Worm (Caenorhabditis elegans) whole organism, late embryonic: ENCODE measurements around the gene F07F6.8.
A peak's percentile ranks its signal among the peaks of the same experiment; 100 is the strongest.

ENCODE experiments used
- hlh-8 ChIP-seq: sonication (generic microtip); optimal IDR thresholded peaks from 2 replicates; lab custom pipeline; 2016; ENCODE audit warnings: missing genotype, missing genetic modification characterization, missing compliant biosample characterization
- nfya-1 ChIP-seq: sonication (generic microtip); optimal IDR thresholded peaks from 2 replicates; lab custom pipeline; 2017; ENCODE audit warnings: missing genetic modification characterization, mild to moderate bottlenecking, missing compliant biosample characterization, antibody characterized with exemption, moderate library complexity
- tbx-7 ChIP-seq: sonication (generic microtip); optimal IDR thresholded peaks from 2 replicates; lab custom pipeline; 2016; ENCODE audit warnings: missing genotype, missing genetic modification characterization, missing compliant biosample characterization

DNA sequence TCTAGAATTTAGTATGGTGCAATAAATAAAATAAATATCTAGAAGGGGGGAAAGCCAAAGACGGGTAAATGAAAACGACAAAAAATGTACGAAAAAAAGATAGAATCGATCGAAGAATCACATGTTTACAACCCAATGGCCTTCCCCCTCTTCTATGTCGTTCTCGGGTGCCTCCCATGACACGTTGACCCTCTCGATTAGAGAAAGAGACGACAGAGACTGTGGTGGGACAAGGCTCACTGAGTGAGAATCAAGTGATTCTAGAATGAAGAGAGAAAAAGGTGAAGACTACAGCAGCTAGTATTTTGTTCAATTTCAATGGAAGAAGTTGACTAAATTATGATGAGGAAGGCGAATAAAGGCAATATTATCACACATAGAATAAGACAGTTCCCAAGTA lies 521 bp upstream of the F07F6.8 start:
- peak; percentile 61 for TF ChIP-seq nfya-1 (tag; lab: Kevin White, UChicago)
- no peak for TF ChIP-seq hlh-8
- no peak for TF ChIP-seq tbx-7 (tag; lab: Kevin White, UChicago)
